Worm (Caenorhabditis elegans) whole organism, L4/young adult: Measurements from ENCODE around the gene T24B8.4.

Experiments
- dao-5 ChIP-seq: sonication (generic microtip); optimal IDR thresholded peaks from 2 replicates; lab custom pipeline; 2016; ENCODE audit warnings: missing genotype, missing genetic modification characterization, moderate library complexity, missing compliant biosample characterization
- him-1 ChIP-seq: sonication (generic microtip); optimal IDR thresholded peaks from 2 replicates; lab custom pipeline; 2016; ENCODE audit warnings: missing genotype, missing genetic modification reagents, missing genetic modification characterization, missing compliant biosample characterization

DNA sequence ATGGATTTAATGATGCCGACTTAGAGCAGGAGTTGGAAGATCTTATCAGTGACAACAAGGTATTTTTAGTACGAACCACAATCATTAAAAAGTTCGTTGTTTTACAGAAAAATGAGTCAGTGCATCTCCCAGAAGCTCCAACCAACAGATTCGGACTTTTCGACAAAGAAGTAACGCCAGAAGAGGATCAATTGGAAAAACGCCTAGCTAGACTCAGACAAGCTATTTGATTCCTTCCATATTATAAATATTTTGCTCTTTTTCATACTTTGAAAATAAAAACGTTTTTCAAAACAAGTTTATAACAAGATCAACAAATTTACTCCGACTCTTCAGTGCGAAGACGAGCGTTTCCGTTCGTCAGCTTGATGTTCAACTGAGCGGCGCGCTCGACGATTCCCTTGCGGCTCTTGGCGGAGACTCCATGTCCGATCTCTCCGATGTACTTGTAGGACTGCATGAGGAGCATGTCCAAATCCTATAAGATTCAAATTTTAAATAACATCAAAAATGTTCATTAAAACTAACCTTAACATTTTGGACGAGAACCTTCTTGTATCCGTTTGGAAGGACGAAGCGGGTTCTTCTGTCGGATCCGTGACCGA is 14.3 kb downstream of the T24B8.4 start:
- no peak for TF ChIP-seq him-1 (tag; lab: Kevin White, UChicago)
- peak; percentile 51 for TF ChIP-seq dao-5 (tag; lab: Kevin White, UChicago)
